Fruit fly (Drosophila melanogaster) whole organism, prepupa: Measurements from ENCODE around the gene CG44532.

Experiments used
- Blimp-1 ChIP-seq: fragments of 200-800 bp; sonication (Bioruptor generic); optimal IDR thresholded peaks from 3 replicates; lab custom pipeline; 2017; ENCODE audit warnings: missing biosample characterization, missing genetic modification characterization, mild to moderate bottlenecking, moderate library complexity, missing genetic modification reagents
- CG11902 ChIP-seq: fragments of 200-800 bp; sonication (Bioruptor generic); optimal IDR thresholded peaks from 3 replicates; lab custom pipeline; 2016; ENCODE audit warnings: missing biosample characterization, missing genetic modification characterization
- CG16779 ChIP-seq: fragments of 200-800 bp; sonication (Bioruptor generic); optimal IDR thresholded peaks from 3 replicates; lab custom pipeline; 2017; ENCODE audit warnings: missing biosample characterization, mild to moderate bottlenecking, missing genetic modification characterization
- CG4318 ChIP-seq: fragments of 200-800 bp; sonication (Bioruptor generic); optimal IDR thresholded peaks from 3 replicates; lab custom pipeline; 2017; ENCODE audit warnings: missing biosample characterization, mild to moderate bottlenecking, missing genetic modification characterization
- CG6808 ChIP-seq: fragments of 200-800 bp; sonication (Bioruptor generic); optimal IDR thresholded peaks from 3 replicates; lab custom pipeline; 2017; ENCODE audit warnings: missing biosample characterization, missing genetic modification characterization, mild to moderate bottlenecking, moderate library complexity, missing genetic modification reagents
- CG6854 ChIP-seq: fragments of 200-800 bp; sonication (Bioruptor generic); optimal IDR thresholded peaks from 2 replicates; lab custom pipeline; 2017; ENCODE audit warnings: missing biosample characterization, mild to moderate bottlenecking, missing genetic modification characterization
- CG8319 ChIP-seq: fragments of 200-800 bp; sonication (Bioruptor generic); optimal IDR thresholded peaks from 3 replicates; lab custom pipeline; 2016; ENCODE audit warnings: missing biosample characterization, missing genetic modification characterization
- CG9139 ChIP-seq: fragments of 200-800 bp; sonication (Bioruptor generic); optimal IDR thresholded peaks from 3 replicates; lab custom pipeline; 2017; ENCODE audit warnings: missing biosample characterization, mild to moderate bottlenecking, missing genetic modification characterization
- Hr4 ChIP-seq: fragments of 200-800 bp; sonication (Bioruptor generic); optimal IDR thresholded peaks from 3 replicates; lab custom pipeline; 2016; ENCODE audit warnings: missing biosample characterization, missing genetic modification characterization
- Met ChIP-seq: fragments of 200-800 bp; sonication (Bioruptor generic); optimal IDR thresholded peaks from 3 replicates; lab custom pipeline; 2016; ENCODE audit warnings: missing biosample characterization, missing genetic modification characterization
- salr ChIP-seq, 2 experiments: fragments of 200-800 bp; sonication (Bioruptor generic); optimal IDR thresholded peaks; 3 replicates each; lab custom pipeline; 2016 to 2018; ENCODE audit warnings: missing biosample characterization in 2 of 2, missing genetic modification characterization in 2 of 2, mild to moderate bottlenecking in 1 of 2
- svp ChIP-seq: fragments of 200-800 bp; sonication (Bioruptor generic); peaks from one replicate; lab custom pipeline; 2016; ENCODE audit warnings: missing biosample characterization, missing genetic modification characterization
- vri ChIP-seq: fragments of 200-800 bp; sonication (Bioruptor generic); optimal IDR thresholded peaks from 3 replicates; lab custom pipeline; 2016; ENCODE audit warnings: missing biosample characterization, mild to moderate bottlenecking, missing genetic modification characterization

DNA sequence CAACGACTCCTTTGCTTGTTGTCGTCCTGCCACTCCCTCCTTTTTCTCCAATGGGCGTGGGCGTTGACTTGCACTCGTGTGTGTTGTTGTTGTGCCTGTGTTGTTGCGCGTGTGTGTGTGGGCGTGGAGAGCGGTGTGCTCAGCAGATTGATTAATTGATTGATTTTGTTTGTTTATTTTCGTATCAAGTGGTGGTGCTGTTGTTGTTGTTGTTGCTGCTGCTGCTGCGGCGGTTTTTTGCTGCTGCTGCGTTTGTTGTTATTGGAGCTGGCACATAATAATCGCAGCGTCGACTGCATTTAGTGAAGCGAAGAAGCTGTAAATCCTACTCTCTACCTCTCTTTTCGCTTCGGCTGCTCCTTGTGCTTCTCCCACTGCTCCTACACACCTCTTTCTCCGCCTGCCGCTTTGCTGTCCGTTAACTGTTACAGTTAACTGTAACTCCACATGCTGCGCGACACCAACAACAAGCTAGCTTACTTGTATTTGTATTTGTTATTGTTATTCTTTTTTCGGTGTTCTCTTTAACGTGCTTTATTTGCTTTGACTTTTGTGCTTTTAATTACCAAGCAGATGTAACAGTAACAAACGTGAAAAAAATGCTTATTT is 27.5 kb upstream of the CG44532 start:
- TF ChIP-seq CG6808 (peak; percentile 35), svp (peak; percentile 78), CG6854 (no peak), Met (GFP tag; lab: Kevin White, UChicago) (no peak), vri (GFP tag; lab: Kevin White, UChicago) (no peak), salr (GFP tag; optimal IDR thresholded peaks at IDR 0.05; lab: Kevin White, UChicago) (no peak), CG11902 (no peak), CG4318 (no peak), Blimp-1 (GFP tag; lab: Kevin White, UChicago) (no peak), Hr4 (no peak), CG16779 (tag; lab: Kevin White, UChicago) (no peak), CG8319 (GFP tag; lab: Kevin White, UChicago) (no peak), CG9139 (GFP tag; lab: Kevin White, UChicago) (no peak)
